Worm (Caenorhabditis elegans): Measurements from ENCODE around the gene lgc-30.
"Not testable (repeated sequence)": the region's sequence is repeated elsewhere in the genome, so short reads cannot be mapped to it uniquely, and the experiment has no call there.

DNA sequence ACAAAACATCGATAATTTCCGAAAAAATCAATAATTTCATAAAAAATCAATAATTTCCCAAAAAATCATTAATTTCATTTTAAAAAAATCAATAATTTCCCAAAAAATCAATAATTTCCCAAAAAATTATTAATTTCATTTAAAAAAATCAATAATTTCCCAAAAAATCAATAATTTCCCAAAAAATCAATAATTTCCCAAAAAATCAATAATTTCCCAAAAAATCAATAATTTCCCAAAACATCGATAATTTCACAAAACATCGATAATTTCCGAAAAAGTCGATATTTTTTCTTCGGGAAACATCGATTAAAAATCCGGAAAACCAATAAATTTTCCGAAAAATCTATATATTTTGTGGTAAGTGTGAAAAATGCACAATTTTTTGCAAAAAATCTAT lies 53.6 kb downstream of the lgc-30 start:
- TF ChIP-seq flt-1 (GFP tag; IDR thresholded peaks at IDR 0.05); tab-1 (GFP tag; IDR thresholded peaks at IDR 0.05); klf-2 (GFP tag; conservative IDR thresholded peaks at IDR 0.05); med-1 (GFP tag; optimal IDR thresholded peaks at IDR 0.05; ENCODE audit: insufficient read depth); ztf-29 (GFP tag; IDR thresholded peaks at IDR 0.05); ref-1 (GFP tag; conservative IDR thresholded peaks at IDR 0.05); ztf-23 (GFP tag; IDR thresholded peaks at IDR 0.05): not testable (repeated sequence)
- peak; percentile 97 for TF ChIP-seq T22C8.4 (GFP tag; IDR thresholded peaks at IDR 0.05)
